Worm (Caenorhabditis elegans) whole organism, L1 larva: Measurements from ENCODE around the gene H43I07.4.

Experiments
- C34B4.2 ChIP-seq: sonication (generic microtip); optimal IDR thresholded peaks from 2 replicates; lab custom pipeline; 2017; ENCODE audit warnings: mild to moderate bottlenecking, missing genetic modification characterization, missing compliant biosample characterization
- F16B12.6 ChIP-seq: fragments of 150-350 bp; optimal IDR thresholded peaks from 2 replicates; lab custom pipeline; 2014; ENCODE audit warnings: missing biosample characterization, missing genetic modification characterization
- Y116A8C.19 ChIP-seq: sonication (generic microtip); optimal IDR thresholded peaks from 2 replicates; lab custom pipeline; 2016; ENCODE audit warnings: missing compliant biosample characterization, missing genetic modification characterization, borderline replicate concordance
- alr-1 ChIP-seq: fragments of 200-800 bp; sonication (Bioruptor generic); optimal IDR thresholded peaks from 2 replicates; lab custom pipeline; 2018; ENCODE audit warnings: borderline replicate concordance, mild to moderate bottlenecking, missing genetic modification characterization, missing compliant biosample characterization
- ama-1 ChIP-seq: fragments of 150-350 bp; optimal IDR thresholded peaks from 2 replicates; lab custom pipeline; 2014
- ceh-82 ChIP-seq, 3 experiments: fragments of 150-350 bp in 1 of 3; sonication (generic microtip) in 2 of 3; optimal IDR thresholded peaks; 2 replicates each; lab custom pipeline; 2014 to 2017; ENCODE audit warnings: missing biosample characterization in 3 of 3, missing genetic modification characterization in 3 of 3
- ces-1 ChIP-seq: fragments of 150-350 bp; optimal IDR thresholded peaks from 2 replicates; lab custom pipeline; 2014; ENCODE audit warnings: missing biosample characterization, missing genetic modification reagents, missing genetic modification characterization
- efl-1 ChIP-seq, 4 experiments: fragments of 150-350 bp; optimal IDR thresholded peaks in 3 of 4; peaks in 1 of 4; 1 replicate in 1 of 4; 2 replicates in 3 of 4; lab custom pipeline; 2014; ENCODE audit warnings: missing biosample characterization in 2 of 4, missing genetic modification characterization in 2 of 4, missing genetic modification reagents in 2 of 4
- efl-3 ChIP-seq: fragments of 200-800 bp; sonication (Bioruptor generic); optimal IDR thresholded peaks from 2 replicates; lab custom pipeline; 2018; ENCODE audit warnings: mild to moderate bottlenecking, missing genetic modification characterization, missing compliant biosample characterization
- egl-13 ChIP-seq: sonication (generic microtip); optimal IDR thresholded peaks from 2 replicates; lab custom pipeline; 2016; ENCODE audit warnings: missing genotype, missing genetic modification reagents, missing genetic modification characterization, missing compliant biosample characterization
- elt-2 ChIP-seq: sonication (generic microtip); optimal IDR thresholded peaks from 2 replicates; lab custom pipeline; 2016; ENCODE audit warnings: missing genetic modification characterization, mild to moderate bottlenecking, inconsistent platforms, missing compliant biosample characterization, missing genetic modification reagents
- fkh-10 ChIP-seq: sonication (generic microtip); optimal IDR thresholded peaks from 2 replicates; lab custom pipeline; 2017; ENCODE audit warnings: missing biosample characterization, missing genetic modification reagents, missing genetic modification characterization
- grh-1 ChIP-seq: fragments of 200-800 bp; sonication (Bioruptor generic); IDR thresholded peaks from 2 replicates; pipeline ENCODE4 v1.3.6; 2022; ENCODE audit warnings: missing genetic modification reagents, missing genetic modification characterization, missing compliant biosample characterization
- hlh-17 ChIP-seq: fragments of 200-800 bp; sonication (Bioruptor generic); optimal IDR thresholded peaks from 2 replicates; lab custom pipeline; 2018; ENCODE audit warnings: missing genetic modification characterization, mild to moderate bottlenecking, missing compliant biosample characterization, moderate library complexity, borderline replicate concordance
- hlh-4 ChIP-seq: sonication (generic microtip); optimal IDR thresholded peaks from 2 replicates; lab custom pipeline; 2016; ENCODE audit warnings: mild to moderate bottlenecking, missing genetic modification characterization, missing compliant biosample characterization
- irx-1 ChIP-seq: sonication (generic microtip); optimal IDR thresholded peaks from 2 replicates; lab custom pipeline; 2016; ENCODE audit warnings: missing genetic modification characterization, missing compliant biosample characterization
- isw-1 ChIP-seq: fragments of 200-800 bp; sonication (Bioruptor generic); IDR thresholded peaks from 2 replicates; pipeline ENCODE4 v1.3.6; 2022; ENCODE audit warnings: missing genetic modification characterization, missing compliant biosample characterization
- jun-1 ChIP-seq: fragments of 150-350 bp; optimal IDR thresholded peaks from 2 replicates; lab custom pipeline; 2014; ENCODE audit warnings: missing biosample characterization, missing genetic modification reagents, missing genetic modification characterization
- lin-14 ChIP-seq: fragments of 200-800 bp; sonication (Bioruptor generic); optimal IDR thresholded peaks from 2 replicates; lab custom pipeline; 2018; ENCODE audit warnings: mild to moderate bottlenecking, missing genetic modification characterization, moderate library complexity, missing compliant biosample characterization
- mab-9 ChIP-seq: fragments of 200-800 bp; sonication (Bioruptor generic); IDR thresholded peaks from 2 replicates; pipeline ENCODE4 v1.3.6; 2022; ENCODE audit warnings: missing genetic modification reagents, missing genetic modification characterization, missing compliant biosample characterization
- nhr-11 ChIP-seq: fragments of 150-350 bp; optimal IDR thresholded peaks from 2 replicates; lab custom pipeline; 2014; ENCODE audit warnings: missing biosample characterization, missing genetic modification characterization
- nhr-12 ChIP-seq: sonication (generic microtip); optimal IDR thresholded peaks from 2 replicates; lab custom pipeline; 2017; ENCODE audit warnings: missing biosample characterization, missing genetic modification characterization
- nhr-19 ChIP-seq: fragments of 200-800 bp; sonication (Bioruptor generic); conservative IDR thresholded peaks from 2 replicates; pipeline ENCODE4 v1.3.6; 2022; ENCODE audit warnings: missing genetic modification characterization, missing compliant biosample characterization
- nhr-20 ChIP-seq: sonication (generic microtip); optimal IDR thresholded peaks from 2 replicates; lab custom pipeline; 2016; ENCODE audit warnings: mild to moderate bottlenecking, missing genetic modification characterization, missing compliant biosample characterization
- nhr-28 ChIP-seq: fragments of 150-350 bp; optimal IDR thresholded peaks from 2 replicates; lab custom pipeline; 2014; ENCODE audit warnings: missing biosample characterization, missing genetic modification characterization
- nhr-71 ChIP-seq: sonication (generic microtip); optimal IDR thresholded peaks from 2 replicates; lab custom pipeline; 2016; ENCODE audit warnings: mild to moderate bottlenecking, missing genetic modification characterization, moderate library complexity, missing compliant biosample characterization
- nhr-77 ChIP-seq: fragments of 150-350 bp; optimal IDR thresholded peaks from 2 replicates; lab custom pipeline; 2014; ENCODE audit warnings: missing biosample characterization, missing genetic modification characterization
- nhr-85 ChIP-seq: sonication (generic microtip); peaks from one replicate; lab custom pipeline; 2016; ENCODE audit warnings: missing genetic modification characterization, inconsistent platforms, missing compliant biosample characterization
- pag-3 ChIP-seq: sonication (generic microtip); optimal IDR thresholded peaks from 2 replicates; lab custom pipeline; 2017; ENCODE audit warnings: missing genetic modification characterization, mild to moderate bottlenecking, missing compliant biosample characterization, antibody characterized with exemption, borderline replicate concordance; ENCODE audit not compliant: insufficient read depth
- pqm-1 ChIP-seq: sonication (generic microtip); optimal IDR thresholded peaks from 3 replicates; lab custom pipeline; 2017; ENCODE audit warnings: missing biosample characterization, missing genetic modification characterization
- skn-1 ChIP-seq: fragments of 150-350 bp; optimal IDR thresholded peaks from 2 replicates; lab custom pipeline; 2014; ENCODE audit warnings: missing biosample characterization, missing genetic modification characterization
- tbx-2 ChIP-seq: sonication (generic microtip); optimal IDR thresholded peaks from 2 replicates; lab custom pipeline; 2016; ENCODE audit warnings: missing genetic modification characterization, missing compliant biosample characterization
- unc-130 ChIP-seq: fragments of 150-350 bp; optimal IDR thresholded peaks from 2 replicates; lab custom pipeline; 2017; ENCODE audit warnings: missing biosample characterization, missing genetic modification characterization, inconsistent platforms
- unc-62 ChIP-seq: fragments of 150-350 bp; optimal IDR thresholded peaks from 2 replicates; lab custom pipeline; 2014; ENCODE audit warnings: missing biosample characterization, missing genetic modification reagents, missing genetic modification characterization
- unc-98 ChIP-seq: fragments of 200-800 bp; sonication (Bioruptor generic); IDR thresholded peaks from 2 replicates; pipeline ENCODE4 v1.3.6; 2022; ENCODE audit warnings: missing genetic modification characterization, missing compliant biosample characterization
- vab-15 ChIP-seq: sonication (generic microtip); optimal IDR thresholded peaks from 2 replicates; lab custom pipeline; 2017; ENCODE audit warnings: missing genotype, mild to moderate bottlenecking, missing genetic modification characterization, missing compliant biosample characterization
- ztf-4 ChIP-seq: fragments of 150-350 bp; optimal IDR thresholded peaks from 2 replicates; lab custom pipeline; 2014; ENCODE audit warnings: missing biosample characterization, missing genetic modification characterization

H43I07.4 gene

ce11 chrV:4236118-4236517 lies 20.2 kb downstream of the H43I07.4 start, which contains the start of gene nlp-13:
Gene nlp-13 (plus strand): TSS chrV:4236418.
- TF ChIP-seq jun-1: no peak
- TF ChIP-seq C34B4.2: no peak
- no peak for TF ChIP-seq fkh-10 (GFP tag; lab: Kevin White, UChicago)
- no peak for TF ChIP-seq efl-1 (optimal IDR thresholded peaks at IDR 0.05; lab: Kevin White, UChicago)
- no peak for TF ChIP-seq efl-1 (GFP tag; optimal IDR thresholded peaks at IDR 0.05 in 1 of 2; lab: Kevin White, UChicago)
- no peak for TF ChIP-seq nhr-20 (tag; lab: Kevin White, UChicago)
- no peak for TF ChIP-seq nhr-12 (tag; lab: Kevin White, UChicago)
- TF ChIP-seq, all 84 proteins: peak for 0

DNA sequence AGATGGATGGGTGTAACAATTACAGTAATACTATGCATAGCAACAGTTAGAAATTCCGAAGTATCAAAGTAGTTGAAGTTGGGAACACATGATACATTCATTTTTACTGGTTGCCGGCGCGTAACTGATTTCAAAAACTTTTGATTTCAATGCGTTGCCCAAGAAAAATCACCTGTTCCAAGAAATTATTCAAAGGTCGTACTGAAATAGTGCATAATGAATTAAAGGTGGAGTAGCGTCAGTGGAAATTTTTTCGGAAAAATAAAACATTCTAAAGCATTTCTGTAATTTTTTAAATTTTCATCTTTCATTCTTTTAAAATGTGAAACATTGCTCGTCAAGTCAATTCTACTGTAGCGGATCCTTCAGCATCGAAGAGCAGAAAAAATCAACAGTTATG lies 24.3 kb downstream of the H43I07.4 start, which contains the start of gene srh-204:
TSS of gene srh-204 (minus strand) at position 101 of the 400 bp plus-strand sequence.
- TF ChIP-seq hlh-4 (tag; lab: Kevin White, UChicago) (peak; percentile 66), elt-2 (tag; lab: Kevin White, UChicago) (no peak), mab-9 (GFP tag; lab: Robert Waterston, UW) (no peak), alr-1 (no peak), nhr-28 (tag; lab: Kevin White, UChicago) (no peak)
- TF ChIP-seq, all 84 proteins: peak for 1

DNA sequence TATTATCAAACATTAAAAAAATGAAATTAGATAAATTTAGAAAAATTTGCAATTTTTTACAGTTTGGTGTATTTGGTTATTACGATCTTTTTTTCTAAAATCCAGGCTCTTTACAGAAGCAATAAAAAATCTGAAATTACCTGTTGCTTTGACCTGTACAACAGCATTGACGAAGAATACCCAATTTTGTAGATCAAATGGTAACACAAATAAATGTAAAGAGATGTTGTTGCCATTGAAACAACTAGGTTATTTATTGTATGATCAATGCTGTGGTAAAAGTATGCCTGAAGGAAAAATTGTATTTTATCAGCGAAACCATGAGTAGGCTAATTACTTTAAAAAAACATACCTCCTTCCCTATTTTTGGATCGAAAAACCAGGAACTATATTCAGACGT lies 25.6 kb downstream of the H43I07.4 start:
- TF ChIP-seq Y116A8C.19 (tag; lab: Kevin White, UChicago) (no peak), nhr-77 (tag; lab: Kevin White, UChicago) (no peak), pag-3 (no peak), fkh-10 (GFP tag; lab: Kevin White, UChicago) (no peak), nhr-11 (no peak), grh-1 (no peak), skn-1 (tag; lab: Kevin White, UChicago) (no peak), elt-2 (tag; lab: Kevin White, UChicago) (no peak)

ce11 chrV:4242431-4242830 lies 26.5 kb downstream of the H43I07.4 start, which contains the start of gene srt-12:
Gene srt-12 (minus strand): TSS chrV:4242531.
- TF ChIP-seq efl-3 (GFP tag; lab: Kevin White, UChicago): no peak
- no peak for TF ChIP-seq pqm-1 (tag; lab: Kevin White, UChicago)
- TF ChIP-seq mab-9 (GFP tag; lab: Robert Waterston, UW): no peak
- no peak for TF ChIP-seq grh-1
- TF ChIP-seq vab-15: no peak
- TF ChIP-seq unc-62: no peak
- TF ChIP-seq nhr-77 (tag; lab: Kevin White, UChicago): no peak
- no peak for TF ChIP-seq unc-130 (tag; lab: Kevin White, UChicago)
- TF ChIP-seq hlh-4 (tag; lab: Kevin White, UChicago): no peak
- no peak for TF ChIP-seq nhr-71 (tag; lab: Kevin White, UChicago)
- TF ChIP-seq hlh-17: no peak
- TF ChIP-seq nhr-11: no peak
- no peak for TF ChIP-seq nhr-19 (GFP tag; lab: Robert Waterston, UW)
- no peak for TF ChIP-seq F16B12.6 (tag; lab: Kevin White, UChicago)
- no peak for TF ChIP-seq ama-1 (lab: Kevin White, UChicago)
- TF ChIP-seq unc-98: no peak
- TF ChIP-seq nhr-28 (tag; lab: Kevin White, UChicago): no peak
- TF ChIP-seq, all 84 proteins: peak for 0

DNA sequence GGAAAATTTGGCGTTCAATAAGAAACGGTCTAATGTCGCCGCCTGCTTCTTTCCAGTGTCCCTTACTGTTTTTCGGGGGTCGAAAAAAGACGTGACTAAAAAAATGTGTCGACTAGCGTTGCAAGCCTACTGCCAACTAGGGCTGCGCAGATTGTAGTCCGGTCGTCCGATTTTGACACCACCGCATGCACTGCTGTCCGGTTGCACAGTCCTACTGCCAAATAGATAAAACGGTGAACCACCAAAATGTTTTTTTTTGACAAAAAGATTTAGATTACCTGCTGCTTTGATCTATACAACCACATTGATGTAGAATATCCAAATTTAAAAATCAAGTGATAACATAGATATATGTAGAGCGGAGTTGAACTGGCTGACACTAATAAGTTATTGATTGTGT lies 32.4 kb downstream of the H43I07.4 start:
- TF ChIP-seq hlh-4 (tag; lab: Kevin White, UChicago) (no peak), ama-1 (lab: Kevin White, UChicago) (no peak), efl-1 (optimal IDR thresholded peaks at IDR 0.05; lab: Kevin White, UChicago) (no peak), efl-1 (GFP tag; optimal IDR thresholded peaks at IDR 0.05 in 1 of 2; lab: Kevin White, UChicago) (peak in 1 of 2 experiments; percentile 13), irx-1 (no peak), hlh-17 (no peak), ces-1 (no peak)

- TF ChIP-seq lin-14 (GFP tag; lab: Kevin White, UChicago) (no peak), ztf-4 (no peak), efl-3 (GFP tag; lab: Kevin White, UChicago) (no peak), nhr-11 (no peak), skn-1 (tag; lab: Kevin White, UChicago) (no peak), tbx-2 (tag; lab: Kevin White, UChicago) (no peak), nhr-85 (tag; lab: Kevin White, UChicago) (no peak), ceh-82 (tag; optimal IDR thresholded peaks at IDR 0.05; lab: Kevin White, UChicago) (no peak), egl-13 (tag; lab: Kevin White, UChicago) (no peak), unc-62 (no peak), jun-1 (no peak), unc-98 (no peak), isw-1 (GFP tag; lab: Robert Waterston, UW) (no peak)
Measured at ce11 chrV:4250047-4250446, 34.1 kb downstream of the H43I07.4 start, which contains the start of gene srt-13. Gene srt-13 (minus strand): TSS chrV:4250147.
